Fruit fly (Drosophila melanogaster): ENCODE results near the gene rho.

dm6 chr3L:1489523-1489922 lies 25.9 kb downstream of the rho start, which contains the start of gene stet:
- TF ChIP-seq psq (optimal IDR thresholded peaks at IDR 0.05) (no peak), Myc (optimal IDR thresholded peaks at IDR 0.05) (no peak), insv (optimal IDR thresholded peaks at IDR 0.05) (no peak)

Data from Kc167 (cell line).